Worm (Caenorhabditis elegans) whole organism, L4 larva: ENCODE results near the gene F16G10.1.
A peak's percentile ranks its signal among the peaks of the same experiment; 100 is the strongest.

Experiments used
- F26F4.8 ChIP-seq: fragments of 200-800 bp; sonication (Bioruptor generic); conservative IDR thresholded peaks from 2 replicates; pipeline ENCODE4 v1.3.6; 2022; ENCODE audit warnings: missing genetic modification characterization, missing compliant biosample characterization
- F37D6.2 ChIP-seq: sonication (generic microtip); optimal IDR thresholded peaks from 2 replicates; lab custom pipeline; 2016; ENCODE audit warnings: mild to moderate bottlenecking, missing genetic modification characterization, missing compliant biosample characterization
- F44E2.7 ChIP-seq: fragments of 200-800 bp; sonication (Bioruptor generic); IDR thresholded peaks from 2 replicates; pipeline ENCODE4 v2.1.2; 2022; ENCODE audit warnings: missing genetic modification characterization, missing compliant biosample characterization
- F49E8.2 ChIP-seq: sonication (generic microtip); optimal IDR thresholded peaks from 2 replicates; lab custom pipeline; 2016; ENCODE audit warnings: missing compliant biosample characterization, mild to moderate bottlenecking, missing genetic modification characterization, borderline replicate concordance
- aha-1 ChIP-seq: fragments of 150-350 bp; peaks from one replicate; lab custom pipeline; 2014; ENCODE audit warnings: missing biosample characterization, missing genetic modification characterization
- ama-1 ChIP-seq: fragments of 150-350 bp; optimal IDR thresholded peaks from 2 replicates; lab custom pipeline; 2014; ENCODE audit warnings: inconsistent platforms, mixed read lengths
- arid-1 ChIP-seq: fragments of 200-800 bp; sonication (Bioruptor generic); conservative IDR thresholded peaks from 2 replicates; pipeline ENCODE4 v1.3.6; 2022; ENCODE audit warnings: missing genetic modification reagents, missing genetic modification characterization, missing compliant biosample characterization
- attf-4 ChIP-seq: sonication (generic microtip); optimal IDR thresholded peaks from 3 replicates; lab custom pipeline; 2017; ENCODE audit warnings: missing biosample characterization, missing genetic modification characterization
- ceh-20 ChIP-seq: fragments of 200-800 bp; sonication (Bioruptor generic); IDR thresholded peaks from 2 replicates; pipeline ENCODE4 v1.3.6; 2022; ENCODE audit warnings: missing genetic modification reagents, missing genetic modification characterization, missing compliant biosample characterization
- ceh-32 ChIP-seq: sonication (generic microtip); optimal IDR thresholded peaks from 2 replicates; lab custom pipeline; 2016; ENCODE audit warnings: mild to moderate bottlenecking, missing genetic modification characterization, missing compliant biosample characterization; ENCODE audit not compliant: poor library complexity
- ceh-44 ChIP-seq: fragments of 200-800 bp; sonication (Bioruptor generic); IDR thresholded peaks from 2 replicates; pipeline ENCODE4 v1.3.6; 2022; ENCODE audit warnings: missing genetic modification reagents, missing genetic modification characterization, missing compliant biosample characterization
- cey-2 ChIP-seq: sonication (generic microtip); optimal IDR thresholded peaks from 3 replicates; lab custom pipeline; 2017; ENCODE audit warnings: missing genetic modification characterization, mild to moderate bottlenecking, missing compliant biosample characterization, antibody characterized with exemption, borderline replicate concordance; ENCODE audit not compliant: insufficient read depth
- dpl-1 ChIP-seq: fragments of 150-350 bp; optimal IDR thresholded peaks from 2 replicates; lab custom pipeline; 2014; ENCODE audit warnings: missing biosample characterization, missing genetic modification reagents, missing genetic modification characterization
- dve-1 ChIP-seq: sonication (generic microtip); optimal IDR thresholded peaks from 2 replicates; lab custom pipeline; 2017; ENCODE audit warnings: antibody characterized with exemption, mild to moderate bottlenecking, missing genetic modification characterization, missing compliant biosample characterization; ENCODE audit not compliant: insufficient read depth
- egl-27 ChIP-seq: sonication (generic microtip); optimal IDR thresholded peaks from 3 replicates; lab custom pipeline; 2017; ENCODE audit warnings: missing biosample characterization, missing genetic modification reagents, missing genetic modification characterization
- gei-8 ChIP-seq: fragments of 200-800 bp; sonication (Bioruptor generic); optimal IDR thresholded peaks from 2 replicates; lab custom pipeline; 2018; ENCODE audit warnings: mild to moderate bottlenecking, missing genetic modification characterization, missing compliant biosample characterization
- hlh-11 ChIP-seq: fragments of 200-800 bp; sonication (Bioruptor generic); optimal IDR thresholded peaks from 2 replicates; lab custom pipeline; 2018; ENCODE audit warnings: mild to moderate bottlenecking, missing genetic modification characterization, missing compliant biosample characterization
- lim-7 ChIP-seq: fragments of 200-800 bp; sonication (Bioruptor generic); IDR thresholded peaks from 2 replicates; pipeline ENCODE4 v1.3.6; 2022; ENCODE audit warnings: missing genetic modification characterization, missing compliant biosample characterization
- lin-13 ChIP-seq: fragments of 150-350 bp; optimal IDR thresholded peaks from 2 replicates; lab custom pipeline; 2014; ENCODE audit warnings: missing biosample characterization, missing genetic modification reagents, missing genetic modification characterization
- lin-29 ChIP-seq: fragments of 200-800 bp; sonication (Bioruptor generic); IDR thresholded peaks from 2 replicates; pipeline ENCODE4 v1.3.6; 2022; ENCODE audit warnings: missing genetic modification reagents, missing genetic modification characterization, missing compliant biosample characterization
- lin-38 ChIP-seq: fragments of 200-800 bp; sonication (Bioruptor generic); IDR thresholded peaks from 2 replicates; pipeline ENCODE4 v1.3.6; 2022; ENCODE audit warnings: missing genetic modification reagents, missing genetic modification characterization, missing compliant biosample characterization
- mdl-1 ChIP-seq, 2 experiments: fragments of 150-350 bp in 1 of 2; sonication (generic microtip) in 1 of 2; optimal IDR thresholded peaks; 2 replicates each; lab custom pipeline; 2014 to 2017; ENCODE audit warnings: missing biosample characterization in 2 of 2, missing genetic modification characterization in 2 of 2
- mdt-29 ChIP-seq: fragments of 200-800 bp; sonication (Bioruptor generic); IDR thresholded peaks from 2 replicates; pipeline ENCODE4 v1.3.6; 2022; ENCODE audit warnings: missing genetic modification reagents, missing genetic modification characterization, missing compliant biosample characterization
- mxl-2 ChIP-seq: fragments of 200-800 bp; sonication (Bioruptor generic); conservative IDR thresholded peaks from 2 replicates; pipeline ENCODE4 v1.3.6; 2022; ENCODE audit warnings: missing genetic modification reagents, missing genetic modification characterization, missing compliant biosample characterization
- nhr-11 ChIP-seq: fragments of 150-350 bp; optimal IDR thresholded peaks from 2 replicates; lab custom pipeline; 2014; ENCODE audit warnings: missing biosample characterization, missing genetic modification characterization
- nhr-25 ChIP-seq: sonication (generic microtip); optimal IDR thresholded peaks from 2 replicates; lab custom pipeline; 2017; ENCODE audit warnings: missing genetic modification characterization, mild to moderate bottlenecking, missing compliant biosample characterization, antibody characterized with exemption, moderate library complexity, borderline replicate concordance; ENCODE audit not compliant: insufficient read depth
- nhr-41 ChIP-seq: fragments of 200-800 bp; sonication (Bioruptor generic); IDR thresholded peaks from 2 replicates; pipeline ENCODE4 v1.3.6; 2022; ENCODE audit warnings: missing genetic modification reagents, missing genetic modification characterization, missing compliant biosample characterization
- nhr-42 ChIP-seq: fragments of 200-800 bp; sonication (Bioruptor generic); IDR thresholded peaks from 2 replicates; pipeline ENCODE4 v1.3.6; 2022; ENCODE audit warnings: missing genetic modification characterization, missing compliant biosample characterization
- nhr-76 ChIP-seq: fragments of 150-350 bp; optimal IDR thresholded peaks from 2 replicates; lab custom pipeline; 2014; ENCODE audit warnings: missing biosample characterization, missing genetic modification characterization
- pha-4 ChIP-seq, 2 experiments: fragments of 150-350 bp in 1 of 2; fragments of 200-800 bp in 1 of 2; sonication (Bioruptor generic) in 1 of 2; IDR thresholded peaks in 1 of 2; optimal IDR thresholded peaks in 1 of 2; 2 replicates each; pipeline versions ENCODE4 v1.3.6 to Lab custom; 2014 to 2022; ENCODE audit warnings: missing genetic modification characterization in 2 of 2, missing genetic modification reagents in 2 of 2, missing biosample characterization in 1 of 2, missing compliant biosample characterization in 1 of 2
- saeg-2 ChIP-seq: fragments of 200-800 bp; sonication (Bioruptor generic); IDR thresholded peaks from 2 replicates; pipeline ENCODE4 v1.3.6; 2022; ENCODE audit warnings: missing genetic modification reagents, missing genetic modification characterization, missing compliant biosample characterization
- skn-1 ChIP-seq: fragments of 150-350 bp; optimal IDR thresholded peaks from 2 replicates; lab custom pipeline; 2014; ENCODE audit warnings: missing biosample characterization, missing genetic modification characterization
- spr-1 ChIP-seq: sonication (generic microtip); optimal IDR thresholded peaks from 2 replicates; lab custom pipeline; 2016; ENCODE audit warnings: mild to moderate bottlenecking, missing genetic modification characterization, missing compliant biosample characterization
- tag-97 ChIP-seq: fragments of 200-800 bp; sonication (Bioruptor generic); IDR thresholded peaks from 2 replicates; pipeline ENCODE4 v1.3.6; 2022; ENCODE audit warnings: missing genetic modification characterization, missing compliant biosample characterization
- unc-39 ChIP-seq: sonication (generic microtip); optimal IDR thresholded peaks from 2 replicates; lab custom pipeline; 2017; ENCODE audit warnings: missing biosample characterization, missing genetic modification characterization
- unc-62 ChIP-seq, 3 experiments: fragments of 150-350 bp in 1 of 3; sonication (generic microtip); optimal IDR thresholded peaks in 2 of 3; peaks in 1 of 3; 1 replicate in 1 of 3; 2 replicates in 2 of 3; lab custom pipeline; 2014 to 2017; ENCODE audit warnings: missing biosample characterization in 3 of 3, missing genetic modification characterization in 3 of 3, missing genetic modification reagents in 3 of 3, missing genotype in 1 of 3
- zag-1 ChIP-seq: fragments of 150-350 bp; optimal IDR thresholded peaks from 2 replicates; lab custom pipeline; 2014; ENCODE audit warnings: missing biosample characterization, missing genetic modification characterization
- zfp-3 ChIP-seq: fragments of 200-800 bp; sonication (Bioruptor generic); conservative IDR thresholded peaks from 2 replicates; pipeline ENCODE4 v1.3.6; 2022; ENCODE audit warnings: missing genetic modification reagents, missing genetic modification characterization, missing compliant biosample characterization

The F16G10.1 gene

ce11 chrII:2403984-2404383 is at the start of gene F16G10.1:
TSS of gene F16G10.1 (plus strand) at chrII:2404284.
- TF ChIP-seq nhr-76 (tag; lab: Kevin White, UChicago) (no peak), ama-1 (lab: Kevin White, UChicago) (no peak), hlh-11 (no peak), unc-62 (GFP tag; optimal IDR thresholded peaks at IDR 0.05 in 1 of 2; lab: Kevin White, UChicago) (peak in 1 of 2 experiments; percentile 52), unc-62 (tag; optimal IDR thresholded peaks at IDR 0.05; lab: Kevin White, UChicago) (no peak)

ce11 chrII:2354476-2354875 is 49.6 kb upstream of the F16G10.1 start, which contains the start of gene F43C11.2:
TSS of gene F43C11.2 (plus strand) at chrII:2354776.
- TF ChIP-seq mdl-1 (tag; optimal IDR thresholded peaks at IDR 0.05; lab: Kevin White, UChicago) (no peak), nhr-41 (GFP tag; lab: Robert Waterston, UW) (no peak), mxl-2 (GFP tag; lab: Robert Waterston, UW) (no peak), lin-38 (GFP tag; lab: Robert Waterston, UW) (no peak), F49E8.2 (tag; lab: Kevin White, UChicago) (no peak), lin-29 (no peak), nhr-42 (GFP tag; lab: Robert Waterston, UW) (no peak), mdt-29 (GFP tag; lab: Robert Waterston, UW) (no peak), ceh-44 (GFP tag; lab: Robert Waterston, UW) (no peak), skn-1 (tag; lab: Kevin White, UChicago) (no peak), ceh-32 (tag; lab: Kevin White, UChicago) (no peak), arid-1 (GFP tag; lab: Robert Waterston, UW) (no peak), spr-1 (tag; lab: Kevin White, UChicago) (no peak), dve-1 (tag; lab: Kevin White, UChicago) (no peak), egl-27 (tag; lab: Kevin White, UChicago) (no peak), zag-1 (tag; lab: Kevin White, UChicago) (no peak), unc-39 (tag; lab: Kevin White, UChicago) (no peak)
- TF ChIP-seq, all 104 proteins: peak for 0

ce11 chrII:2356795-2357194 is 47.3 kb upstream of the F16G10.1 start, which contains the start of gene F43C11.1:
TSS of gene F43C11.1 (plus strand) at chrII:2357095.
- no peak for TF ChIP-seq attf-4
- no peak for TF ChIP-seq nhr-25 (tag; lab: Kevin White, UChicago)
- no peak for TF ChIP-seq ceh-20 (GFP tag; lab: Robert Waterston, UW)
- TF ChIP-seq gei-8, result no peak

ce11 chrII:2359965-2360364 is 44.1 kb upstream of the F16G10.1 start, which contains the start of gene F43C11.16:
TSS of gene F43C11.16 (minus strand) at chrII:2360065.
- TF ChIP-seq dpl-1 (no peak), cey-2 (no peak), saeg-2 (GFP tag; lab: Robert Waterston, UW) (no peak), tag-97 (no peak), aha-1 (tag; lab: Kevin White, UChicago) (no peak), F44E2.7 (GFP tag; lab: Robert Waterston, UW) (no peak), zfp-3 (GFP tag; lab: Robert Waterston, UW) (no peak), F26F4.8 (GFP tag; lab: Robert Waterston, UW) (no peak), nhr-11 (tag; lab: Kevin White, UChicago) (no peak), lin-38 (GFP tag; lab: Robert Waterston, UW) (no peak), pha-4 (GFP tag; IDR thresholded peaks at IDR 0.05; lab: Robert Waterston, UW) (no peak), pha-4 (tag; optimal IDR thresholded peaks at IDR 0.05; lab: Kevin White, UChicago) (no peak), lin-13 (GFP tag; lab: Kevin White, UChicago) (no peak), arid-1 (GFP tag; lab: Robert Waterston, UW) (no peak), lim-7 (GFP tag; lab: Robert Waterston, UW) (no peak), F37D6.2 (tag; lab: Kevin White, UChicago) (no peak)
